Fruit fly (Drosophila melanogaster) whole organism, embryonic: Measurements from ENCODE around the gene shi.
A peak's percentile ranks its signal among the peaks of the same experiment; 100 is the strongest.

Experiments used
- Abd-B ChIP-seq: fragments of 200-800 bp; sonication (Bioruptor generic); optimal IDR thresholded peaks from 2 replicates; lab custom pipeline; 2018; ENCODE audit warnings: missing biosample characterization, mild to moderate bottlenecking, missing genetic modification characterization, moderate library complexity
- Ada2b ChIP-seq: fragments of 200-800 bp; sonication (Bioruptor generic); IDR thresholded peaks from 2 replicates; pipeline ENCODE4 v1.3.6; 2022; ENCODE audit warnings: missing biosample characterization, missing genetic modification characterization
- CG10274 ChIP-seq: fragments of 200-800 bp; sonication (Bioruptor generic); optimal IDR thresholded peaks from 3 replicates; lab custom pipeline; 2017; ENCODE audit warnings: missing biosample characterization, mild to moderate bottlenecking, missing genetic modification characterization
- CG13296 ChIP-seq: fragments of 200-800 bp; sonication (Bioruptor generic); optimal IDR thresholded peaks from 3 replicates; lab custom pipeline; 2018; ENCODE audit warnings: missing biosample characterization, mild to moderate bottlenecking, missing genetic modification characterization
- CG13775 ChIP-seq: fragments of 200-800 bp; sonication (Bioruptor generic); optimal IDR thresholded peaks from 3 replicates; lab custom pipeline; 2017; ENCODE audit warnings: missing biosample characterization, mild to moderate bottlenecking, missing genetic modification characterization
- CG15073 ChIP-seq: fragments of 200-800 bp; sonication (Bioruptor generic); optimal IDR thresholded peaks from 2 replicates; lab custom pipeline; 2016; ENCODE audit warnings: missing biosample characterization, missing genetic modification characterization
- CG17186 ChIP-seq: fragments of 200-800 bp; sonication (Bioruptor generic); optimal IDR thresholded peaks from 3 replicates; lab custom pipeline; 2017; ENCODE audit warnings: missing biosample characterization, missing genetic modification reagents, missing genetic modification characterization
- CG17328 ChIP-seq: fragments of 200-800 bp; sonication (Bioruptor generic); IDR thresholded peaks from 2 replicates; pipeline ENCODE4 v1.3.6; 2022; ENCODE audit warnings: missing biosample characterization, missing genetic modification characterization
- CG18599 ChIP-seq: fragments of 200-800 bp; sonication (Bioruptor generic); optimal IDR thresholded peaks from 3 replicates; lab custom pipeline; 2017; ENCODE audit warnings: missing biosample characterization, missing genetic modification characterization, mild to moderate bottlenecking, moderate library complexity, missing genetic modification reagents
- CG18764 ChIP-seq: fragments of 200-800 bp; sonication (Bioruptor generic); optimal IDR thresholded peaks from 3 replicates; lab custom pipeline; 2016; ENCODE audit warnings: missing biosample characterization, missing genetic modification characterization
- CG2116 ChIP-seq: fragments of 200-800 bp; sonication (Bioruptor generic); optimal IDR thresholded peaks from 3 replicates; lab custom pipeline; 2018; ENCODE audit warnings: missing biosample characterization, mild to moderate bottlenecking, missing genetic modification characterization
- CG2120 ChIP-seq: fragments of 200-800 bp; sonication (Bioruptor generic); optimal IDR thresholded peaks from 3 replicates; lab custom pipeline; 2016; ENCODE audit warnings: missing biosample characterization, missing genetic modification characterization
- CG30020 ChIP-seq: fragments of 200-800 bp; optimal IDR thresholded peaks from 2 replicates; lab custom pipeline; 2019; ENCODE audit warnings: missing biosample characterization, mild to moderate bottlenecking, missing genetic modification characterization, moderate library complexity
- CG32532 ChIP-seq: fragments of 200-800 bp; sonication (Bioruptor generic); IDR thresholded peaks from 2 replicates; pipeline ENCODE4 v1.3.6; 2022; ENCODE audit warnings: missing biosample characterization, missing genetic modification characterization
- CG3838 ChIP-seq: fragments of 200-800 bp; sonication (Bioruptor generic); optimal IDR thresholded peaks from 3 replicates; lab custom pipeline; 2016; ENCODE audit warnings: missing biosample characterization, missing genetic modification characterization
- CG6175 ChIP-seq: fragments of 200-800 bp; sonication (Bioruptor generic); IDR thresholded peaks from 3 replicates; pipeline ENCODE4 v1.3.6; 2022; ENCODE audit warnings: missing biosample characterization, missing genetic modification characterization
- CG6254 ChIP-seq: fragments of 200-800 bp; sonication (Bioruptor generic); optimal IDR thresholded peaks from 3 replicates; lab custom pipeline; 2017; ENCODE audit warnings: mild to moderate bottlenecking, missing biosample characterization, missing genetic modification reagents, missing genetic modification characterization
- CG6654 ChIP-seq: fragments of 200-800 bp; sonication (Bioruptor generic); optimal IDR thresholded peaks from 2 replicates; lab custom pipeline; 2017; ENCODE audit warnings: missing biosample characterization, mild to moderate bottlenecking, missing genetic modification characterization
- CG7963 ChIP-seq: fragments of 200-800 bp; sonication (Bioruptor generic); IDR thresholded peaks from 3 replicates; pipeline ENCODE4 v1.3.6; 2022; ENCODE audit warnings: missing biosample characterization, missing genetic modification characterization; ENCODE audit not compliant: partially characterized antibody
- CG8089 ChIP-seq: fragments of 200-800 bp; sonication (Bioruptor generic); optimal IDR thresholded peaks from 3 replicates; lab custom pipeline; 2016; ENCODE audit warnings: missing biosample characterization, missing genetic modification characterization
- CG8290 ChIP-seq, 3 experiments: fragments of 200-800 bp; sonication (Bioruptor generic); optimal IDR thresholded peaks; 2 replicates each; lab custom pipeline; 2016 to 2019; ENCODE audit warnings: missing biosample characterization in 3 of 3, missing genetic modification characterization in 3 of 3, mild to moderate bottlenecking in 2 of 3, moderate library complexity in 1 of 3
- CG8765 ChIP-seq: fragments of 200-800 bp; sonication (Bioruptor generic); IDR thresholded peaks from 2 replicates; pipeline ENCODE4 v1.3.6; 2022; ENCODE audit warnings: missing biosample characterization, missing genetic modification characterization
- CG9876 ChIP-seq: fragments of 200-800 bp; sonication (Bioruptor generic); optimal IDR thresholded peaks from 2 replicates; lab custom pipeline; 2016; ENCODE audit warnings: missing biosample characterization, missing genetic modification characterization
- Deaf1 ChIP-seq: fragments of 200-800 bp; optimal IDR thresholded peaks from 3 replicates; lab custom pipeline; 2019; ENCODE audit warnings: missing biosample characterization, mild to moderate bottlenecking, missing genetic modification characterization, moderate library complexity
- Dip2 ChIP-seq: fragments of 200-800 bp; sonication (Bioruptor generic); IDR thresholded peaks from 2 replicates; pipeline ENCODE4 v1.3.6; 2022; ENCODE audit warnings: missing biosample characterization, missing genetic modification characterization
- Dp ChIP-seq: fragments of 200-800 bp; sonication (Bioruptor generic); optimal IDR thresholded peaks from 2 replicates; lab custom pipeline; 2018; ENCODE audit warnings: missing biosample characterization, mild to moderate bottlenecking, missing genetic modification characterization, moderate library complexity
- Ets97D ChIP-seq: fragments of 200-800 bp; sonication (Bioruptor generic); optimal IDR thresholded peaks from 3 replicates; lab custom pipeline; 2016; ENCODE audit warnings: missing biosample characterization, missing genetic modification characterization
- HLH54F ChIP-seq: fragments of 200-800 bp; sonication (Bioruptor generic); optimal IDR thresholded peaks from 3 replicates; lab custom pipeline; 2016; ENCODE audit warnings: missing biosample characterization, missing genetic modification characterization
- Kr ChIP-seq: fragments of 200-800 bp; sonication (Bioruptor generic); optimal IDR thresholded peaks from 2 replicates; lab custom pipeline; 2017; ENCODE audit warnings: missing biosample characterization, mild to moderate bottlenecking, missing genetic modification characterization
- NC2β ChIP-seq: fragments of 200-800 bp; sonication (Bioruptor generic); optimal IDR thresholded peaks from 2 replicates; lab custom pipeline; 2016; ENCODE audit warnings: missing biosample characterization, missing genetic modification characterization
- Oli ChIP-seq: fragments of 200-800 bp; sonication (Bioruptor generic); optimal IDR thresholded peaks from 2 replicates; lab custom pipeline; 2018; ENCODE audit warnings: missing biosample characterization, mild to moderate bottlenecking, missing genetic modification characterization, moderate library complexity
- Rfx ChIP-seq: fragments of 200-800 bp; sonication (Bioruptor generic); IDR thresholded peaks from 2 replicates; pipeline ENCODE4 v1.3.6; 2022; ENCODE audit warnings: missing biosample characterization, missing genetic modification characterization
- Trl ChIP-seq, 3 experiments: fragments of >200 bp in 2 of 3; fragments of 200-800 bp in 1 of 3; sonication (Bioruptor generic) in 1 of 3; optimal IDR thresholded peaks; 2 replicates in 1 of 3; 3 replicates in 2 of 3; lab custom pipeline; 2016 to 2017; ENCODE audit warnings: missing biosample characterization in 1 of 3, missing genetic modification characterization in 1 of 3
- cad ChIP-seq: fragments of >200 bp; optimal IDR thresholded peaks from 2 replicates; lab custom pipeline; 2017; ENCODE audit warnings: missing biosample characterization, missing genetic modification characterization
- cas ChIP-seq: fragments of 200-800 bp; sonication (Bioruptor generic); IDR thresholded peaks from 2 replicates; pipeline ENCODE4 v1.3.6; 2022; ENCODE audit warnings: missing biosample characterization, missing genetic modification characterization
- chm ChIP-seq: fragments of 200-800 bp; sonication (Bioruptor generic); IDR thresholded peaks from 2 replicates; pipeline ENCODE4 v1.3.6; 2022; ENCODE audit warnings: missing biosample characterization, missing genetic modification characterization
- corto ChIP-seq: fragments of 200-800 bp; sonication (Bioruptor generic); optimal IDR thresholded peaks from 2 replicates; lab custom pipeline; 2016; ENCODE audit warnings: missing biosample characterization, mild to moderate bottlenecking, missing genetic modification characterization, moderate library complexity
- dimm ChIP-seq: fragments of 200-800 bp; sonication (Bioruptor generic); IDR thresholded peaks from 2 replicates; pipeline ENCODE4 v1.3.6; 2022; ENCODE audit warnings: missing biosample characterization, missing genetic modification characterization
- gsb-n ChIP-seq: fragments of 200-800 bp; sonication (Bioruptor generic); optimal IDR thresholded peaks from 3 replicates; lab custom pipeline; 2018; ENCODE audit warnings: missing biosample characterization, mild to moderate bottlenecking, missing genetic modification characterization
- hb ChIP-seq: fragments of 200-800 bp; sonication (Bioruptor generic); IDR thresholded peaks from 3 replicates; pipeline ENCODE4 v1.3.6; 2022; ENCODE audit warnings: missing biosample characterization, missing genetic modification characterization; ENCODE audit not compliant: partially characterized antibody
- kni ChIP-seq: fragments of 200-800 bp; sonication (Bioruptor generic); optimal IDR thresholded peaks from 3 replicates; lab custom pipeline; 2017; ENCODE audit warnings: mild to moderate bottlenecking, missing biosample characterization, missing genetic modification reagents, missing genetic modification characterization
- luna ChIP-seq: fragments of 200-800 bp; sonication (Bioruptor generic); optimal IDR thresholded peaks from 2 replicates; lab custom pipeline; 2016; ENCODE audit warnings: missing biosample characterization, missing genetic modification characterization
- nmo ChIP-seq: fragments of 200-800 bp; sonication (Bioruptor generic); optimal IDR thresholded peaks from 2 replicates; lab custom pipeline; 2018; ENCODE audit warnings: missing biosample characterization, mild to moderate bottlenecking, missing genetic modification characterization, moderate library complexity
- pan ChIP-seq, 4 experiments: fragments of >200 bp in 3 of 4; fragments of 200-800 bp in 1 of 4; sonication (Bioruptor generic) in 1 of 4; optimal IDR thresholded peaks in 3 of 4; IDR thresholded peaks in 1 of 4; 2 replicates each; pipeline versions ENCODE4 v1.3.6 to Lab custom; 2017 to 2022; ENCODE audit warnings: missing biosample characterization in 2 of 4, missing genetic modification characterization in 2 of 4, mixed read lengths in 1 of 4
- phol ChIP-seq: fragments of 200-800 bp; sonication (Bioruptor generic); optimal IDR thresholded peaks from 3 replicates; lab custom pipeline; 2018; ENCODE audit warnings: missing biosample characterization, mild to moderate bottlenecking, missing genetic modification characterization, moderate library complexity
- repo ChIP-seq: fragments of 200-800 bp; sonication (Bioruptor generic); optimal IDR thresholded peaks from 2 replicates; lab custom pipeline; 2016; ENCODE audit warnings: missing biosample characterization, missing genetic modification characterization
- row ChIP-seq: fragments of 200-800 bp; sonication (Bioruptor generic); IDR thresholded peaks from 3 replicates; pipeline ENCODE4 v1.3.6; 2022; ENCODE audit warnings: missing biosample characterization, missing genetic modification characterization
- sna ChIP-seq: fragments of 200-800 bp; sonication (Bioruptor generic); IDR thresholded peaks from 2 replicates; pipeline ENCODE4 v1.3.6; 2022; ENCODE audit warnings: missing biosample characterization, missing genetic modification characterization; ENCODE audit not compliant: partially characterized antibody
- stwl ChIP-seq: fragments of 200-800 bp; sonication (Bioruptor generic); optimal IDR thresholded peaks from 3 replicates; lab custom pipeline; 2018; ENCODE audit warnings: missing biosample characterization, mild to moderate bottlenecking, missing genetic modification characterization, moderate library complexity
- usp ChIP-seq: fragments of >200 bp; optimal IDR thresholded peaks from 2 replicates; lab custom pipeline; 2017; ENCODE audit warnings: missing biosample characterization, missing genetic modification characterization

Gene shi

dm6 chrX:15887247-15887616 is 4.7 kb upstream of the shi start, which contains the start of gene tay (continued):
- TF ChIP-seq Rfx (GFP tag; lab: Robert Waterston, UW) (peak; percentile 63; the same call in 1 of the 2 replicates), CG18599 (no peak), CG3838 (GFP tag; lab: Kevin White, UChicago) (no peak), corto (GFP tag; lab: Kevin White, UChicago) (no peak), CG6175 (GFP tag; lab: Robert Waterston, UW) (no peak), CG13296 (GFP tag; lab: Kevin White, UChicago) (no peak), CG8290 (GFP tag; optimal IDR thresholded peaks at IDR 0.05; lab: Kevin White, UChicago) (peak; percentile 47), CG8290 (tag; optimal IDR thresholded peaks at IDR 0.05; lab: Kevin White, UChicago) (no peak), CG6654 (GFP tag; lab: Kevin White, UChicago) (no peak), HLH54F (GFP tag; lab: Kevin White, UChicago) (no peak), cad (no peak), phol (tag; lab: Kevin White, UChicago) (peak; percentile 29), CG10274 (GFP tag; lab: Kevin White, UChicago) (no peak), Abd-B (GFP tag; lab: Kevin White, UChicago) (no peak), pan (optimal IDR thresholded peaks at IDR 0.05; lab: Kevin White, UChicago) (no peak), pan (GFP tag; optimal IDR thresholded peaks at IDR 0.05 in 1 of 2, IDR thresholded peaks at IDR 0.05 in 1 of 2) (no peak), Kr (GFP tag; lab: Kevin White, UChicago) (no peak), Ada2b (GFP tag; lab: Robert Waterston, UW) (no peak), hb (GFP tag; lab: Robert Waterston, UW) (peak; percentile 42; the same call in 1 of the 3 replicates), CG6254 (GFP tag; lab: Kevin White, UChicago) (no peak), CG18764 (GFP tag; lab: Kevin White, UChicago) (no peak), Ets97D (GFP tag; lab: Kevin White, UChicago) (peak; percentile 32), CG9876 (GFP tag; lab: Kevin White, UChicago) (no peak), Dip2 (no peak), kni (GFP tag; lab: Kevin White, UChicago) (no peak), CG8765 (no peak), NC2β (GFP tag; lab: Kevin White, UChicago) (peak; percentile 8), CG8089 (GFP tag; lab: Kevin White, UChicago) (no peak), row (peak; percentile 79), Trl (optimal IDR thresholded peaks at IDR 0.05; lab: Kevin White, UChicago) (no peak), Trl (GFP tag; optimal IDR thresholded peaks at IDR 0.05; lab: Kevin White, UChicago) (no peak), gsb-n (tag; lab: Kevin White, UChicago) (no peak), CG15073 (GFP tag; lab: Kevin White, UChicago) (no peak), Oli (tag; lab: Kevin White, UChicago) (no peak), cas (no peak), Deaf1 (tag; lab: Kevin White, UChicago) (no peak), luna (GFP tag; lab: Kevin White, UChicago) (no peak), CG2116 (peak; percentile 42), sna (GFP tag; lab: Robert Waterston, UW) (peak; percentile 34; the same call in 1 of the 2 replicates), CG30020 (tag; lab: Kevin White, UChicago) (peak; percentile 97), nmo (GFP tag; lab: Kevin White, UChicago) (peak; percentile 39), CG17328 (GFP tag; lab: Robert Waterston, UW) (no peak), CG13775 (GFP tag; lab: Kevin White, UChicago) (no peak), stwl (tag; lab: Kevin White, UChicago) (peak; percentile 66), dimm (GFP tag; lab: Robert Waterston, UW) (no peak), repo (GFP tag; lab: Kevin White, UChicago) (no peak), CG2120 (GFP tag; lab: Kevin White, UChicago) (peak; percentile 9), CG17186 (GFP tag; lab: Kevin White, UChicago) (peak; percentile 20), chm (GFP tag; lab: Robert Waterston, UW) (no peak), usp (GFP tag; lab: Kevin White, UChicago) (no peak), Dp (peak; percentile 6), CG7963 (peak; percentile 66; the same call in 1 of the 3 replicates), CG32532 (GFP tag; lab: Robert Waterston, UW) (peak; percentile 37; the same call in 1 of the 2 replicates)
